Worm (Caenorhabditis elegans) whole organism, late embryonic: ENCODE results near the gene ccz-1.
A peak's percentile ranks its signal among the peaks of the same experiment; 100 is the strongest.

ENCODE experiments used
- C38D4.7 ChIP-seq: fragments of 200-800 bp; sonication (Bioruptor generic); optimal IDR thresholded peaks from 2 replicates; lab custom pipeline; 2018; ENCODE audit warnings: mild to moderate bottlenecking, missing genetic modification characterization, moderate library complexity, missing compliant biosample characterization
- K02D7.2 ChIP-seq: sonication (generic microtip); optimal IDR thresholded peaks from 2 replicates; lab custom pipeline; 2017; ENCODE audit warnings: mild to moderate bottlenecking, missing genetic modification characterization, missing compliant biosample characterization
- Y22D7AL.16 ChIP-seq: sonication (generic microtip); optimal IDR thresholded peaks from 2 replicates; lab custom pipeline; 2016; ENCODE audit warnings: missing genetic modification characterization, missing compliant biosample characterization
- ahr-1 ChIP-seq: sonication (generic microtip); optimal IDR thresholded peaks from 2 replicates; lab custom pipeline; 2016; ENCODE audit warnings: missing genetic modification characterization, missing compliant biosample characterization
- ama-1 ChIP-seq: fragments of 150-350 bp; optimal IDR thresholded peaks from 2 replicates; lab custom pipeline; 2014
- ceh-18 ChIP-seq: sonication (generic microtip); optimal IDR thresholded peaks from 2 replicates; lab custom pipeline; 2016; ENCODE audit warnings: missing genetic modification characterization, missing compliant biosample characterization
- ceh-19 ChIP-seq: fragments of 200-800 bp; sonication (Bioruptor generic); optimal IDR thresholded peaks from 2 replicates; lab custom pipeline; 2018; ENCODE audit warnings: mild to moderate bottlenecking, missing genetic modification characterization, missing compliant biosample characterization
- ceh-2 ChIP-seq: sonication (generic microtip); optimal IDR thresholded peaks from 2 replicates; lab custom pipeline; 2016; ENCODE audit warnings: missing genotype, missing genetic modification characterization, missing compliant biosample characterization
- ceh-22 ChIP-seq: sonication (generic microtip); optimal IDR thresholded peaks from 2 replicates; lab custom pipeline; 2017; ENCODE audit warnings: missing biosample characterization, missing genetic modification characterization
- ceh-24 ChIP-seq: sonication (generic microtip); optimal IDR thresholded peaks from 2 replicates; lab custom pipeline; 2016; ENCODE audit warnings: mild to moderate bottlenecking, missing genetic modification characterization, missing compliant biosample characterization
- ceh-30 ChIP-seq: fragments of 150-350 bp; optimal IDR thresholded peaks from 2 replicates; lab custom pipeline; 2014; ENCODE audit warnings: missing biosample characterization, missing genetic modification characterization
- ceh-31 ChIP-seq: sonication (generic microtip); optimal IDR thresholded peaks from 2 replicates; lab custom pipeline; 2016; ENCODE audit warnings: missing genetic modification characterization, missing compliant biosample characterization
- ceh-34 ChIP-seq: sonication (generic microtip); optimal IDR thresholded peaks from 2 replicates; lab custom pipeline; 2016; ENCODE audit warnings: mild to moderate bottlenecking, missing genetic modification characterization, missing compliant biosample characterization
- ceh-45 ChIP-seq: fragments of 200-800 bp; sonication (Bioruptor generic); IDR thresholded peaks from 2 replicates; pipeline ENCODE4 v1.3.6; 2022; ENCODE audit warnings: missing genetic modification reagents, missing genetic modification characterization, missing compliant biosample characterization
- ceh-48 ChIP-seq: sonication (generic microtip); optimal IDR thresholded peaks from 2 replicates; lab custom pipeline; 2016; ENCODE audit warnings: missing genetic modification characterization, inconsistent platforms, missing compliant biosample characterization
- dmd-4 ChIP-seq: sonication (generic microtip); optimal IDR thresholded peaks from 2 replicates; lab custom pipeline; 2016; ENCODE audit warnings: borderline replicate concordance, missing genetic modification characterization, missing compliant biosample characterization
- elt-2 ChIP-seq: sonication (generic microtip); optimal IDR thresholded peaks from 2 replicates; lab custom pipeline; 2016; ENCODE audit warnings: missing genetic modification reagents, missing genetic modification characterization, missing compliant biosample characterization
- eyg-1 ChIP-seq: sonication (generic microtip); optimal IDR thresholded peaks from 2 replicates; lab custom pipeline; 2016; ENCODE audit warnings: missing genotype, missing genetic modification characterization, missing compliant biosample characterization
- fax-1 ChIP-seq: sonication (generic microtip); optimal IDR thresholded peaks from 2 replicates; lab custom pipeline; 2016; ENCODE audit warnings: missing genotype, missing genetic modification characterization, missing compliant biosample characterization
- fkh-10 ChIP-seq: fragments of 150-350 bp; optimal IDR thresholded peaks from 2 replicates; lab custom pipeline; 2014; ENCODE audit warnings: missing biosample characterization, missing genetic modification reagents, missing genetic modification characterization
- fkh-6 ChIP-seq: sonication (generic microtip); optimal IDR thresholded peaks from 2 replicates; lab custom pipeline; 2016; ENCODE audit warnings: missing genetic modification characterization, missing compliant biosample characterization
- gmeb-2 ChIP-seq: sonication (generic microtip); optimal IDR thresholded peaks from 2 replicates; lab custom pipeline; 2016; ENCODE audit warnings: missing genetic modification characterization, inconsistent platforms, missing compliant biosample characterization
- hlh-13 ChIP-seq: fragments of 200-800 bp; sonication (Bioruptor generic); optimal IDR thresholded peaks from 2 replicates; lab custom pipeline; 2018; ENCODE audit warnings: mild to moderate bottlenecking, missing genetic modification characterization, missing compliant biosample characterization
- hlh-15 ChIP-seq: sonication (generic microtip); optimal IDR thresholded peaks from 2 replicates; lab custom pipeline; 2016; ENCODE audit warnings: missing genetic modification characterization, missing compliant biosample characterization
- hlh-6 ChIP-seq: sonication (generic microtip); optimal IDR thresholded peaks from 2 replicates; lab custom pipeline; 2016; ENCODE audit warnings: missing genotype, missing genetic modification characterization, missing compliant biosample characterization
- lin-11 ChIP-seq: fragments of 200-800 bp; sonication (Bioruptor generic); optimal IDR thresholded peaks from 2 replicates; lab custom pipeline; 2018; ENCODE audit warnings: mild to moderate bottlenecking, missing genetic modification characterization, missing compliant biosample characterization
- nfya-1 ChIP-seq: sonication (generic microtip); optimal IDR thresholded peaks from 2 replicates; lab custom pipeline; 2017; ENCODE audit warnings: missing genetic modification characterization, mild to moderate bottlenecking, missing compliant biosample characterization, antibody characterized with exemption, moderate library complexity
- nhr-232 ChIP-seq: sonication (generic microtip); optimal IDR thresholded peaks from 2 replicates; lab custom pipeline; 2016; ENCODE audit warnings: missing genetic modification characterization, missing compliant biosample characterization
- odd-2 ChIP-seq: sonication (generic microtip); optimal IDR thresholded peaks from 2 replicates; lab custom pipeline; 2017; ENCODE audit warnings: antibody characterized with exemption, mild to moderate bottlenecking, missing genetic modification characterization, missing compliant biosample characterization
- pag-3 ChIP-seq: sonication (generic microtip); optimal IDR thresholded peaks from 2 replicates; lab custom pipeline; 2016; ENCODE audit warnings: missing compliant biosample characterization, missing genetic modification characterization, borderline replicate concordance
- pat-9 ChIP-seq: fragments of 200-800 bp; sonication (Bioruptor generic); optimal IDR thresholded peaks from 2 replicates; lab custom pipeline; 2018; ENCODE audit warnings: mild to moderate bottlenecking, missing genetic modification characterization, moderate library complexity, missing compliant biosample characterization
- pax-1 ChIP-seq: fragments of 150-350 bp; optimal IDR thresholded peaks from 2 replicates; lab custom pipeline; 2014; ENCODE audit warnings: missing biosample characterization, missing genetic modification characterization
- pha-2 ChIP-seq: sonication (generic microtip); optimal IDR thresholded peaks from 2 replicates; lab custom pipeline; 2017; ENCODE audit warnings: mild to moderate bottlenecking, missing genetic modification characterization, missing compliant biosample characterization
- pros-1 ChIP-seq: fragments of 150-350 bp; optimal IDR thresholded peaks from 2 replicates; lab custom pipeline; 2014; ENCODE audit warnings: missing biosample characterization, missing genetic modification reagents, missing genetic modification characterization
- ref-2 ChIP-seq: sonication (generic microtip); optimal IDR thresholded peaks from 2 replicates; lab custom pipeline; 2016; ENCODE audit warnings: missing genetic modification characterization, missing compliant biosample characterization
- rnt-1 ChIP-seq: sonication (generic microtip); optimal IDR thresholded peaks from 2 replicates; lab custom pipeline; 2016; ENCODE audit warnings: missing genetic modification characterization, missing compliant biosample characterization
- sdc-2 ChIP-seq: sonication (generic microtip); optimal IDR thresholded peaks from 2 replicates; lab custom pipeline; 2016; ENCODE audit warnings: missing genotype, missing genetic modification characterization, missing compliant biosample characterization
- sox-4 ChIP-seq: sonication (generic microtip); optimal IDR thresholded peaks from 2 replicates; lab custom pipeline; 2017; ENCODE audit warnings: mild to moderate bottlenecking, missing genetic modification characterization, inconsistent platforms, missing compliant biosample characterization
- tbx-7 ChIP-seq: sonication (generic microtip); optimal IDR thresholded peaks from 2 replicates; lab custom pipeline; 2016; ENCODE audit warnings: missing genotype, missing genetic modification characterization, missing compliant biosample characterization
- unc-3 ChIP-seq, 2 experiments: fragments of 200-800 bp in 1 of 2; sonication (Bioruptor generic) in 1 of 2; sonication (generic microtip) in 1 of 2; conservative IDR thresholded peaks in 1 of 2; optimal IDR thresholded peaks in 1 of 2; 2 replicates each; pipeline versions ENCODE4 v1.3.6 to Lab custom; 2016 to 2022; ENCODE audit warnings: missing compliant biosample characterization in 2 of 2, missing genetic modification characterization in 2 of 2, missing genetic modification reagents in 1 of 2
- unc-42 ChIP-seq: sonication (generic microtip); optimal IDR thresholded peaks from 2 replicates; lab custom pipeline; 2016; ENCODE audit warnings: missing genotype, missing genetic modification characterization, missing compliant biosample characterization
- unc-55 ChIP-seq: sonication (generic microtip); optimal IDR thresholded peaks from 2 replicates; lab custom pipeline; 2017; ENCODE audit warnings: missing biosample characterization, missing genetic modification reagents, missing genetic modification characterization
- unc-86 ChIP-seq: sonication (generic microtip); optimal IDR thresholded peaks from 2 replicates; lab custom pipeline; 2016; ENCODE audit warnings: missing genetic modification characterization, missing compliant biosample characterization
- zip-5 ChIP-seq: sonication (generic microtip); optimal IDR thresholded peaks from 2 replicates; lab custom pipeline; 2016; ENCODE audit warnings: missing genetic modification characterization, missing compliant biosample characterization

Gene ccz-1

DNA sequence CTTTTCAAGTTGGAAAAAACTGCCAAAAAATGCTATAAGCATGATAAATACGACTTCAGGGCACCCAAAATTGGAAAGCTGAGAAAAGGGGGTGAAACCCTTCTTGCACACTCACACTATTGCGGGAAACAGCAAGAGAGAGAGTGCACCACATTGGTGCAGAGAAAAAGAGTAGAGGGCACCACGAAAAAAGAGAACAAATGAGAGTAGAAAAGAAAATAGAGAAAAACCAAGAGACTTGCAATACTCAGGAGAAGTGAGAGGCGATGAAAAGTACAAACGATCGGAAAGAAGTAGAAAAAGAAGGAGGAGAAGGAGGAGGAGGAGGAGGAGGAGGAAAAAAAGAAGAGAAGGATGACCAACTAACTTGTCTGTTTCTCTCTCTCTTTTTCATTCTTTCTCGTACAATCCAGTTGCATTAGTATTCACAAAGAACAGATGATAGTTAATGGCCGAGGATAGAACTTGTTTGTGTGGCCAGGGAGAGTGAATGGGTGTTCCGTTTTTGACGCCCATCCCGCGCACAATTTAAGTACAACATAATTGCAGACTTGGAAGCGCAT is 23.4 kb upstream of the ccz-1 start (continued):
- TF ChIP-seq odd-2 (tag; lab: Kevin White, UChicago) (no peak), ceh-30 (tag; lab: Kevin White, UChicago) (no peak), ceh-18 (peak; percentile 41), ceh-31 (peak; percentile 78), fax-1 (no peak), zip-5 (tag; lab: Kevin White, UChicago) (no peak), ama-1 (lab: Kevin White, UChicago) (no peak), nfya-1 (tag; lab: Kevin White, UChicago) (peak; percentile 65), gmeb-2 (no peak), ceh-34 (peak; percentile 55), unc-3 (GFP tag; conservative IDR thresholded peaks at IDR 0.05; lab: Robert Waterston, UW) (no peak), unc-3 (tag; optimal IDR thresholded peaks at IDR 0.05; lab: Kevin White, UChicago) (no peak), ceh-24 (tag; lab: Kevin White, UChicago) (no peak), ahr-1 (no peak), hlh-13 (GFP tag; lab: Kevin White, UChicago) (no peak), Y22D7AL.16 (tag; lab: Kevin White, UChicago) (no peak), unc-42 (peak; percentile 59), eyg-1 (no peak), pag-3 (tag; lab: Kevin White, UChicago) (no peak), nhr-232 (tag; lab: Kevin White, UChicago) (no peak), fkh-10 (GFP tag; lab: Kevin White, UChicago) (no peak), sox-4 (tag; lab: Kevin White, UChicago) (no peak), unc-86 (tag; lab: Kevin White, UChicago) (no peak), lin-11 (tag; lab: Kevin White, UChicago) (no peak), K02D7.2 (tag; lab: Kevin White, UChicago) (no peak), hlh-6 (no peak), ceh-48 (tag; lab: Kevin White, UChicago) (peak; percentile 18), fkh-6 (no peak), rnt-1 (tag; lab: Kevin White, UChicago) (no peak), pax-1 (no peak), ceh-19 (GFP tag; lab: Kevin White, UChicago) (no peak), ceh-22 (no peak), ref-2 (tag; lab: Kevin White, UChicago) (peak; percentile 53), dmd-4 (no peak), tbx-7 (tag; lab: Kevin White, UChicago) (no peak), pha-2 (tag; lab: Kevin White, UChicago) (no peak), pat-9 (tag; lab: Kevin White, UChicago) (no peak), ceh-2 (tag; lab: Kevin White, UChicago) (no peak), pros-1 (tag; lab: Kevin White, UChicago) (peak; percentile 22), unc-55 (peak; percentile 52), sdc-2 (tag; lab: Kevin White, UChicago) (no peak)
- TF ChIP-seq, all 69 proteins: peak for 14

- TF ChIP-seq zip-5 (tag; lab: Kevin White, UChicago) (no peak), elt-2 (tag; lab: Kevin White, UChicago) (peak; percentile 53), ceh-30 (tag; lab: Kevin White, UChicago) (no peak), ref-2 (tag; lab: Kevin White, UChicago) (peak; percentile 29), ceh-45 (GFP tag; lab: Robert Waterston, UW) (no peak), sdc-2 (tag; lab: Kevin White, UChicago) (no peak), C38D4.7 (GFP tag; lab: Kevin White, UChicago) (no peak), hlh-15 (no peak), fkh-10 (GFP tag; lab: Kevin White, UChicago) (no peak), unc-55 (peak; percentile 57)
These were observed 22.1 kb upstream of the ccz-1 start for ce11 chrV:13656346-13657254.
